Fruit fly (Drosophila melanogaster) whole organism, prepupa: ENCODE results near the gene CG11267.

ENCODE experiments used
- Blimp-1 ChIP-seq: fragments of 200-800 bp; sonication (Bioruptor generic); optimal IDR thresholded peaks from 3 replicates; lab custom pipeline; 2017; ENCODE audit warnings: missing biosample characterization, missing genetic modification characterization, mild to moderate bottlenecking, moderate library complexity, missing genetic modification reagents
- CG10631 ChIP-seq: fragments of 200-800 bp; sonication (Bioruptor generic); optimal IDR thresholded peaks from 2 replicates; lab custom pipeline; 2016; ENCODE audit warnings: missing biosample characterization, missing genetic modification characterization
- CG11762 ChIP-seq: fragments of 200-800 bp; sonication (Bioruptor generic); optimal IDR thresholded peaks from 3 replicates; lab custom pipeline; 2016; ENCODE audit warnings: missing biosample characterization, missing genetic modification characterization; ENCODE audit not compliant: insufficient read depth
- CG11902 ChIP-seq: fragments of 200-800 bp; sonication (Bioruptor generic); optimal IDR thresholded peaks from 3 replicates; lab custom pipeline; 2016; ENCODE audit warnings: missing biosample characterization, missing genetic modification characterization
- CG15336 ChIP-seq: fragments of 200-800 bp; sonication (Bioruptor generic); IDR thresholded peaks from 2 replicates; pipeline ENCODE4 v1.3.6; 2022; ENCODE audit warnings: missing biosample characterization, missing genetic modification characterization
- CG16779 ChIP-seq: fragments of 200-800 bp; sonication (Bioruptor generic); optimal IDR thresholded peaks from 3 replicates; lab custom pipeline; 2017; ENCODE audit warnings: missing biosample characterization, mild to moderate bottlenecking, missing genetic modification characterization
- CG31627 ChIP-seq: fragments of 200-800 bp; sonication (Bioruptor generic); optimal IDR thresholded peaks from 3 replicates; lab custom pipeline; 2016; ENCODE audit warnings: missing biosample characterization, missing genetic modification characterization
- CG32006 ChIP-seq: fragments of 200-800 bp; sonication (Bioruptor generic); optimal IDR thresholded peaks from 3 replicates; lab custom pipeline; 2017; ENCODE audit warnings: missing biosample characterization, mild to moderate bottlenecking, missing genetic modification characterization
- CG3919 ChIP-seq: fragments of 200-800 bp; sonication (Bioruptor generic); optimal IDR thresholded peaks from 3 replicates; lab custom pipeline; 2016; ENCODE audit warnings: missing biosample characterization, missing genetic modification characterization
- CG4318 ChIP-seq: fragments of 200-800 bp; sonication (Bioruptor generic); optimal IDR thresholded peaks from 3 replicates; lab custom pipeline; 2017; ENCODE audit warnings: missing biosample characterization, mild to moderate bottlenecking, missing genetic modification characterization
- CG6276 ChIP-seq: fragments of 200-800 bp; sonication (Bioruptor generic); optimal IDR thresholded peaks from 2 replicates; lab custom pipeline; 2017; ENCODE audit warnings: missing biosample characterization, mild to moderate bottlenecking, missing genetic modification characterization
- CG6792 ChIP-seq: fragments of 200-800 bp; sonication (Bioruptor generic); optimal IDR thresholded peaks from 3 replicates; lab custom pipeline; 2016; ENCODE audit warnings: missing biosample characterization, missing genetic modification characterization
- CG6808 ChIP-seq: fragments of 200-800 bp; sonication (Bioruptor generic); optimal IDR thresholded peaks from 3 replicates; lab custom pipeline; 2017; ENCODE audit warnings: missing biosample characterization, missing genetic modification characterization, mild to moderate bottlenecking, moderate library complexity, missing genetic modification reagents
- CG6854 ChIP-seq: fragments of 200-800 bp; sonication (Bioruptor generic); optimal IDR thresholded peaks from 2 replicates; lab custom pipeline; 2017; ENCODE audit warnings: missing biosample characterization, mild to moderate bottlenecking, missing genetic modification characterization
- CG7368 ChIP-seq: fragments of 200-800 bp; sonication (Bioruptor generic); optimal IDR thresholded peaks from 3 replicates; lab custom pipeline; 2016; ENCODE audit warnings: missing biosample characterization, missing genetic modification characterization
- CG8632 ChIP-seq: fragments of 200-800 bp; sonication (Bioruptor generic); optimal IDR thresholded peaks from 3 replicates; lab custom pipeline; 2016; ENCODE audit warnings: missing biosample characterization, missing genetic modification characterization
- Eip78C ChIP-seq: fragments of 200-800 bp; sonication (Bioruptor generic); peaks from one replicate; lab custom pipeline; 2016; ENCODE audit warnings: missing biosample characterization, missing genetic modification characterization
- Ets21C ChIP-seq: fragments of 200-800 bp; sonication (Bioruptor generic); optimal IDR thresholded peaks from 3 replicates; lab custom pipeline; 2016; ENCODE audit warnings: missing biosample characterization, missing genetic modification characterization
- Ets96B ChIP-seq: fragments of 200-800 bp; optimal IDR thresholded peaks from 2 replicates; lab custom pipeline; 2019; ENCODE audit warnings: missing biosample characterization, mild to moderate bottlenecking, missing genetic modification characterization, moderate library complexity
- Gug ChIP-seq: fragments of 200-800 bp; sonication (Bioruptor generic); IDR thresholded peaks from 2 replicates; pipeline ENCODE4 v1.3.6; 2022; ENCODE audit warnings: missing biosample characterization, missing genetic modification characterization
- Hr39 ChIP-seq: fragments of 200-800 bp; sonication (Bioruptor generic); optimal IDR thresholded peaks from 2 replicates; lab custom pipeline; 2016; ENCODE audit warnings: missing biosample characterization, missing genetic modification characterization
- Hr4 ChIP-seq: fragments of 200-800 bp; sonication (Bioruptor generic); optimal IDR thresholded peaks from 3 replicates; lab custom pipeline; 2016; ENCODE audit warnings: missing biosample characterization, missing genetic modification characterization
- Lpt ChIP-seq: fragments of 200-800 bp; sonication (Bioruptor generic); optimal IDR thresholded peaks from 3 replicates; lab custom pipeline; 2016; ENCODE audit warnings: missing biosample characterization, missing genetic modification characterization
- Met ChIP-seq: fragments of 200-800 bp; sonication (Bioruptor generic); optimal IDR thresholded peaks from 3 replicates; lab custom pipeline; 2016; ENCODE audit warnings: missing biosample characterization, missing genetic modification characterization
- OdsH ChIP-seq: fragments of 200-800 bp; sonication (Bioruptor generic); optimal IDR thresholded peaks from 3 replicates; lab custom pipeline; 2016; ENCODE audit warnings: missing biosample characterization, missing genetic modification characterization
- Smox ChIP-seq: fragments of 200-800 bp; sonication (Bioruptor generic); optimal IDR thresholded peaks from 3 replicates; lab custom pipeline; 2016; ENCODE audit warnings: missing biosample characterization, missing genetic modification characterization
- Sox102F ChIP-seq: fragments of 200-800 bp; sonication (Bioruptor generic); optimal IDR thresholded peaks from 2 replicates; lab custom pipeline; 2016; ENCODE audit warnings: missing biosample characterization, mild to moderate bottlenecking, missing genetic modification characterization
- achi ChIP-seq: fragments of 200-800 bp; sonication (Bioruptor generic); optimal IDR thresholded peaks from 3 replicates; lab custom pipeline; 2016; ENCODE audit warnings: missing biosample characterization, missing genetic modification characterization
- cyc ChIP-seq: fragments of 200-800 bp; sonication (Bioruptor generic); optimal IDR thresholded peaks from 3 replicates; lab custom pipeline; 2016; ENCODE audit warnings: missing biosample characterization, missing genetic modification characterization
- dac ChIP-seq: fragments of 200-800 bp; sonication (Bioruptor generic); optimal IDR thresholded peaks from 2 replicates; lab custom pipeline; 2017; ENCODE audit warnings: missing biosample characterization, mild to moderate bottlenecking, missing genetic modification characterization
- dsx ChIP-seq: fragments of 200-800 bp; optimal IDR thresholded peaks from 3 replicates; lab custom pipeline; 2019; ENCODE audit warnings: missing biosample characterization, mild to moderate bottlenecking, missing genetic modification characterization, moderate library complexity; ENCODE audit not compliant: poor library complexity, severe bottlenecking
- esn ChIP-seq: fragments of 200-800 bp; sonication (Bioruptor generic); optimal IDR thresholded peaks from 2 replicates; lab custom pipeline; 2016; ENCODE audit warnings: missing biosample characterization, mild to moderate bottlenecking, missing genetic modification characterization, moderate library complexity
- fd59A ChIP-seq: fragments of 200-800 bp; sonication (Bioruptor generic); optimal IDR thresholded peaks from 2 replicates; lab custom pipeline; 2017; ENCODE audit warnings: missing biosample characterization, mild to moderate bottlenecking, missing genetic modification characterization, missing genetic modification reagents
- fd85E ChIP-seq: fragments of 200-800 bp; sonication (Bioruptor generic); optimal IDR thresholded peaks from 3 replicates; lab custom pipeline; 2016; ENCODE audit warnings: missing biosample characterization, missing genetic modification characterization
- fkh ChIP-seq: fragments of 200-800 bp; sonication (Bioruptor generic); optimal IDR thresholded peaks from 3 replicates; lab custom pipeline; 2017; ENCODE audit warnings: missing biosample characterization, mild to moderate bottlenecking, missing genetic modification characterization, moderate library complexity
- lz ChIP-seq: fragments of 200-800 bp; sonication (Bioruptor generic); optimal IDR thresholded peaks from 3 replicates; lab custom pipeline; 2016; ENCODE audit warnings: missing biosample characterization, missing genetic modification characterization
- net ChIP-seq: fragments of 200-800 bp; sonication (Bioruptor generic); optimal IDR thresholded peaks from 3 replicates; lab custom pipeline; 2016; ENCODE audit warnings: missing biosample characterization, missing genetic modification characterization
- pdm3 ChIP-seq: fragments of 200-800 bp; sonication (Bioruptor generic); optimal IDR thresholded peaks from 3 replicates; lab custom pipeline; 2016; ENCODE audit warnings: missing biosample characterization, missing genetic modification characterization
- salr ChIP-seq, 2 experiments: fragments of 200-800 bp; sonication (Bioruptor generic); optimal IDR thresholded peaks; 3 replicates each; lab custom pipeline; 2016 to 2018; ENCODE audit warnings: missing biosample characterization in 2 of 2, missing genetic modification characterization in 2 of 2, mild to moderate bottlenecking in 1 of 2
- spab ChIP-seq: fragments of 200-800 bp; sonication (Bioruptor generic); optimal IDR thresholded peaks from 2 replicates; lab custom pipeline; 2017; ENCODE audit warnings: missing biosample characterization, mild to moderate bottlenecking, missing genetic modification characterization, missing genetic modification reagents
- ss ChIP-seq, 2 experiments: fragments of 200-800 bp; sonication (Bioruptor generic); optimal IDR thresholded peaks; 2 replicates in 1 of 2; 3 replicates in 1 of 2; lab custom pipeline; 2017 to 2018; ENCODE audit warnings: mild to moderate bottlenecking in 2 of 2, missing biosample characterization in 2 of 2, missing genetic modification characterization in 2 of 2, moderate library complexity in 1 of 2
- svp ChIP-seq: fragments of 200-800 bp; sonication (Bioruptor generic); peaks from one replicate; lab custom pipeline; 2016; ENCODE audit warnings: missing biosample characterization, missing genetic modification characterization
- topi ChIP-seq: fragments of 200-800 bp; sonication (Bioruptor generic); optimal IDR thresholded peaks from 3 replicates; lab custom pipeline; 2016; ENCODE audit warnings: missing biosample characterization, missing genetic modification characterization

Gene CG11267

DNA sequence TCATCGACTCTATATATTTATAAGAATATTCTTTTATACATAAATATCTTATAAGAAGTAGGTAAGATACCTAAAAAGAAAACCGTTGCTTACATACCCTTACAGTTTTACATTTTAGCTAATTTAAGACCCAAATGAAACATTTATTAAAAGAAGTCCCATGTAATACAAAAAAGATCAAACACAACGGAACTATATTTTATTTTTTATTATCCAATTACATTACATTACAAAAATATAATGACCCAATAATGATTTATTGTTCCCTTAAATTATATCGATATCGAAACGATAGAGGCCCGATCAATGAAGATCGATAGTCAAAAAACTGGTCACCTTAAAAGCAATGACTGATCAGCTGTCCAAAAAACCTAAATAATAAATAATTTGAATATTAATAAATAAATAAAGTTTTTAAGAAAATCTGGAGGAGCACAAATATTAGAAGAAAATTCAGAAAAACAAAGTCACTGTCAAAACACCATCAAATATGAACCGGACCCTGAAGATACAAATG is 7.8 kb upstream of the CG11267 start:
- TF ChIP-seq CG32006 = no peak
- TF ChIP-seq CG16779 (tag; lab: Kevin White, UChicago) = no peak
- TF ChIP-seq Gug (GFP tag; lab: Robert Waterston, UW) = no peak
- no peak for TF ChIP-seq dac
- TF ChIP-seq CG11902 (GFP tag; lab: Kevin White, UChicago) = no peak
- no peak for TF ChIP-seq Smox
- no peak for TF ChIP-seq CG11762
- TF ChIP-seq CG7368 (GFP tag; lab: Kevin White, UChicago) = no peak
- TF ChIP-seq Hr4 = no peak
- no peak for TF ChIP-seq esn (GFP tag; lab: Kevin White, UChicago)
- no peak for TF ChIP-seq CG4318
- TF ChIP-seq net = no peak
- TF ChIP-seq Eip78C (GFP tag; lab: Kevin White, UChicago) = peak; percentile 8
- TF ChIP-seq pdm3 (GFP tag; lab: Kevin White, UChicago) = no peak
- TF ChIP-seq OdsH (GFP tag; lab: Kevin White, UChicago) = peak; percentile 7
- no peak for TF ChIP-seq CG6854 (GFP tag; lab: Kevin White, UChicago)
- TF ChIP-seq dsx (GFP tag; lab: Kevin White, UChicago) = no peak
- no peak for TF ChIP-seq CG15336 (GFP tag; lab: Robert Waterston, UW)

DNA sequence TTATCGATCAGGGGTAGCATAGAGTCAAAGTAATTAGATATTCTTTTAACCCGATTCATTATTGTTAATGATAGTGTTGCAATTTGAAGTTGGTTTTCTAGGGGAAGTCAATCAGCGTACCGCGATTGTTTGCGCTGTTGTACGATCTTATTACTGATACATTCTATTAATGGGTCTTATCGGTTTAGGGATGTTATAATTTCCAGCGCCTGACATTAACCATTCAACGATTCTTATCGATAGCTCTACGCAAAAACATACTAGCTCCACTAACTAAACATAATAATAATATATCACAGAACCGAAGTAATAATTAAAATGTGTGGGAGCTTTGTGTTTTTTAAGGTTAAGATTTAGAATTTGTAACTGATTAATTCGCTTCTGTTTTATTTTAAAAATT is 4.3 kb upstream of the CG11267 start, which contains the start of gene Cul6:
Cul6 (minus strand) TSS at position 175 of the 400 bp plus-strand sequence.
- TF ChIP-seq fkh (GFP tag; lab: Kevin White, UChicago) (no peak), dsx (GFP tag; lab: Kevin White, UChicago) (no peak), CG11902 (GFP tag; lab: Kevin White, UChicago) (no peak), dac (no peak), cyc (peak; percentile 5), esn (GFP tag; lab: Kevin White, UChicago) (peak; percentile 13), salr (GFP tag; optimal IDR thresholded peaks at IDR 0.05; lab: Kevin White, UChicago) (no peak), Eip78C (GFP tag; lab: Kevin White, UChicago) (peak; percentile 61)

DNA sequence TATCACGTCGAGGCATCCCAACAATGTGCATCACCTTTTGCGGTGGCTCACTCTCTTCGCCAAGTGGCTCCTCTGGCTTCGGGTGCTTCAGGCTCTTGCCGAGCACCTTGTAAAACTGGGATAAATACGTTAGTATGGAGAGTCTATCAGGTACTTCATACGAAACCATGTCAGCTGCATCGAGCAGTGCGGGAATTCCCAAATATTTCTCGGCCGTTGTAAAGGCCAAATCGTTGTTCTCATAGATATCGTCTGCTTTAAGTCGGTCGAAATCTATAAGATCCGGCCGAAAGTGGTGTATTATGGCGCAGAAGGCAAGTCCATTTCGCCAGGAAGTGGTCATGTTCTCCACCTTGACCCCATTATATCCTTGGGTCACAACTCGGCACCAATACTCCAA is 1.2 kb upstream of the CG11267 start:
- TF ChIP-seq svp (GFP tag; lab: Kevin White, UChicago) (peak; percentile 67), topi (GFP tag; lab: Kevin White, UChicago) (no peak)

DNA sequence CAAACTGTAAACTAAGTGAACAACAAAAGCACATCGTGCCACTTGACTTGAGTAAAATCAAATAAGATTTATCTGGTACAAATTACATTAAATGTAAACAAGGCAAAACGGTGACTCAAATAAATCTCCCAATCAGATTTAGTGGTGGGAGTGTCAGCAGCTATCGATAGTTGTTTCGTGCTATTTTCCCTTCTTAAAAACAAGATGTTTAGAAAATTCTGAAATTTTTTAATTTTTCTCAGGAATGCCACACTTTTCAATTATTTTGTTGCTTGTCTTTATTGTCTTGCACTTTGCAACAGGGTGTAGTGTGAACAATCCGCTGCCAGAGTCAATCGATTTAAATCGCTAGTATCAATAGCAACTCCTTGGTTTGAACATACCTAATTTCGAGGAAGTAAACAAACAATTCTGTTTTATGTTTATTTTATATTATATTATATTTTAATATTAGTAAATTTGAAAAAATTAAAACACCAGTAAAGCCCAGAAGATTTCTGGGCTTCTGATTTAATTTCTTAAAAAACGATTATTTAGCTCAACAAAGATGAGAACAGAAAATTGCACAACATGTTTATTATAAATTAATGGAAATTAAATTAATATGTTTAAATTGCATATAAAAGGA is 541 bp upstream of the CG11267 start, which contains the start of gene MICAL-like:
MICAL-like (minus strand) TSS at position 138 of the 628 bp plus-strand sequence.
- TF ChIP-seq spab (no peak), CG6792 (GFP tag; lab: Kevin White, UChicago) (no peak), fkh (GFP tag; lab: Kevin White, UChicago) (peak; percentile 70), net (no peak), achi (no peak), Eip78C (GFP tag; lab: Kevin White, UChicago) (peak; percentile 52), Blimp-1 (GFP tag; lab: Kevin White, UChicago) (no peak), fd85E (GFP tag; lab: Kevin White, UChicago) (no peak), CG31627 (GFP tag; lab: Kevin White, UChicago) (peak; percentile 56), pdm3 (GFP tag; lab: Kevin White, UChicago) (no peak), CG11902 (GFP tag; lab: Kevin White, UChicago) (no peak), CG3919 (peak; percentile 38), CG32006 (no peak), Lpt (no peak), OdsH (GFP tag; lab: Kevin White, UChicago) (peak; percentile 28), CG10631 (GFP tag; lab: Kevin White, UChicago) (no peak), CG6276 (GFP tag; lab: Kevin White, UChicago) (no peak), Ets21C (peak; percentile 33), fd59A (no peak), Hr39 (GFP tag; lab: Kevin White, UChicago) (peak; percentile 57), Smox (no peak), Ets96B (tag; lab: Kevin White, UChicago) (peak; percentile 19), esn (GFP tag; lab: Kevin White, UChicago) (peak; percentile 6), Met (GFP tag; lab: Kevin White, UChicago) (no peak), Sox102F (GFP tag; lab: Kevin White, UChicago) (no peak), CG4318 (no peak), CG8632 (GFP tag; lab: Kevin White, UChicago) (no peak), lz (GFP tag; lab: Kevin White, UChicago) (peak; percentile 24), ss (GFP tag; optimal IDR thresholded peaks at IDR 0.05; lab: Kevin White, UChicago) (no peak), CG6808 (GFP tag; lab: Kevin White, UChicago) (no peak)
